Fruit fly (Drosophila melanogaster) S2 (cell line): Measurements from ENCODE around the gene Sidpn.

ENCODE experiments used
- CG8478 ChIP-seq: fragments of >200 bp; optimal IDR thresholded peaks from 2 replicates; lab custom pipeline; 2018
- CTCF ChIP-seq, 2 experiments: fragments of >200 bp; optimal IDR thresholded peaks; 2 replicates each; lab custom pipeline; 2018

The Sidpn gene

dm6 chr2L:19041590-19041989 is 14.1 kb downstream of the Sidpn start, which contains the start of gene Catsup:
TSS of gene Catsup (plus strand) at chr2L:19041862.
- TF ChIP-seq CG8478 (no peak), CTCF (optimal IDR thresholded peaks at IDR 0.05; lab: Kevin White, UChicago) (no peak)

dm6 chr2L:19045111-19045560 is 17.6 kb downstream of the Sidpn start, which contains the start of the genes Ttc19 and Acn:
TSS of gene Ttc19 (minus strand) at chr2L:19045148.
TSS of gene Acn (plus strand) at chr2L:19045355.
- no peak for TF ChIP-seq CG8478
- peak in 1 of 2 experiments; percentile 16 for TF ChIP-seq CTCF (optimal IDR thresholded peaks at IDR 0.05; lab: Kevin White, UChicago)

- TF ChIP-seq CTCF (optimal IDR thresholded peaks at IDR 0.05; lab: Kevin White, UChicago) (no peak), CG8478 (no peak)
Measured at dm6 chr2L:19048912-19049311, 21.4 kb downstream of the Sidpn start, which contains the start of gene CG10470. TSS of gene CG10470 (plus strand) at chr2L:19049076.

dm6 chr2L:19051534-19052100 is 24.1 kb downstream of the Sidpn start, which contains the start of gene Rpn3:
TSS of gene Rpn3 (plus strand) at chr2L:19051790.
- TF ChIP-seq CG8478 (no peak), CTCF (optimal IDR thresholded peaks at IDR 0.05; lab: Kevin White, UChicago) (no peak)

- TF ChIP-seq CTCF (optimal IDR thresholded peaks at IDR 0.05; lab: Kevin White, UChicago) (no peak), CG8478 (no peak)
Measured at dm6 chr2L:19053860-19054515, 26.5 kb downstream of the Sidpn start, which contains the start of gene CG10492. TSS of gene CG10492 (plus strand) at chr2L:19054078.

dm6 chr2L:19054516-19054887 is 27.0 kb downstream of the Sidpn start:
- TF ChIP-seq CTCF (optimal IDR thresholded peaks at IDR 0.05; lab: Kevin White, UChicago) (no peak), CG8478 (no peak)

dm6 chr2L:19057799-19058198 is 30.3 kb downstream of the Sidpn start:
- TF ChIP-seq CG8478 (no peak), CTCF (optimal IDR thresholded peaks at IDR 0.05; lab: Kevin White, UChicago) (no peak)

DNA sequence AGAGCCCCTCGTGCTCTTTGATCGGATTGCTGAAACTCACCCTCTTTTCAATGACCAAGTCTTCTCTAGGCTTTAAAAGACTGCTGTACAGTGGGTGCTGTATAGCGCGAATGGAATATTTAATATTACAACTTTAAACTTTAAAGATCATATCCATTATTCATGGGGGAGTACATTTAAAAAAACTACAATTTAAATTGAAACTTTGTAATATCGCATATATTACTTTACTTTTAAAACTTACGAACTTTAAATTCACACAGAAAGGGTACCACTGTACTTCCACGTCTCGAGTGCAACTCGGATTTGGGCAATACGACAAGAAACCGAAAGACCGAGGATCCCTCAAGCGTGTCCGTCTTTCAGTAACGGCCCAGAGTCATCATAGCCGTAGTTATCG is 31.4 kb downstream of the Sidpn start, which contains the start of gene Phlpp:
Gene Phlpp (plus strand): TSS at position 214 of the 400 bp plus-strand sequence.
- no peak for TF ChIP-seq CG8478
- no peak for TF ChIP-seq CTCF (optimal IDR thresholded peaks at IDR 0.05; lab: Kevin White, UChicago)

- TF ChIP-seq CG8478 (no peak), CTCF (optimal IDR thresholded peaks at IDR 0.05; lab: Kevin White, UChicago) (no peak)
Measured at dm6 chr2L:19063090-19063692, 35.7 kb downstream of the Sidpn start, which contains the start of gene Dus4. TSS of gene Dus4 (plus strand) at chr2L:19063295.

- TF ChIP-seq CTCF (optimal IDR thresholded peaks at IDR 0.05; lab: Kevin White, UChicago) (no peak), CG8478 (no peak)
Measured at dm6 chr2L:19064706-19065105, 37.2 kb downstream of the Sidpn start, which contains the start of gene CG17343. TSS of gene CG17343 (plus strand) at chr2L:19064929.

DNA sequence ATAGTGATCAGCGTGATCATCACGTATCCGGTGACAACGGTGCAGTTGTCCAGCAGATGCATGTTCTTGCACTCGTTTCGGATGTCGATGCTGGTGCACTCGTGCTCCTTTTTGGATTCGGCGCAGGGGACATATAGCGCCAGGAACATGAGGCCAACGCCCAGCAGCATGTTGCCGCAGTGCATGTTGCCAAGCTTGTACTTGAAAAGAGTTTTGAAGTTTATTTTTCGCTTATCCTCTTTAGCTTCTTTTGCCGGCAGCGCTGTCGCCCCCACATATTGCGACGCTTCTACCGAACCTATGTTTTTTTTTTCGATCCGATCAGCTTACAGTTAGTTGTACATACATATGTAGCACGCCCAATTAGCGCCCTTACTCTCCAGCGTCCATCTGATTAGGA is 40.9 kb downstream of the Sidpn start:
- TF ChIP-seq CTCF (optimal IDR thresholded peaks at IDR 0.05; lab: Kevin White, UChicago), result no peak
- no peak for TF ChIP-seq CG8478

dm6 chr2L:19069548-19070145 is 42.1 kb downstream of the Sidpn start, which contains the start of gene CG10702:
TSS of gene CG10702 (minus strand) at chr2L:19069851.
- no peak for TF ChIP-seq CTCF (optimal IDR thresholded peaks at IDR 0.05; lab: Kevin White, UChicago)
- no peak for TF ChIP-seq CG8478

DNA sequence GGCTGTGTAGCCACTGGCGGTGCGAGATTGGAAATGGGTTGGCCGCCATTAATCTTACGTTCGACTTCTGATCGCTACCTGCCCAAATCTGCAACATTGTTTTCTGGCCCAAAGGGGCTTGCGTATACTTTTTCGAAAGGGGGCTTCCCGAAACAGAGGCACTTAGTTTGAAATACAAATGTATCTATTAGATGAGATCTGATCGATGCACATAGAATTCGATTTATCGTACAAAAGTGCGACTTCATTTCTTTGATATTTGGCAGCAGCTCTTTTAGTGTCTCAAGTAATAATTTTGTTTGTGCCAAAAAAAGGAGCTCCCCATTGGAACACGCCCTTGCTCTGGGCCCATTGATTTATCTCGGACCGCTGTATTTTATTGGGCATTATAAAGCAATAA is 44.2 kb downstream of the Sidpn start:
- TF ChIP-seq CG8478 (no peak), CTCF (optimal IDR thresholded peaks at IDR 0.05; lab: Kevin White, UChicago) (no peak)

- TF ChIP-seq CTCF (optimal IDR thresholded peaks at IDR 0.05; lab: Kevin White, UChicago), result no peak
- no peak for TF ChIP-seq CG8478
Measured at dm6 chr2L:19074099-19074828, 46.8 kb downstream of the Sidpn start, which contains the start of gene CG17572. TSS of gene CG17572 (minus strand) at chr2L:19074149.

DNA sequence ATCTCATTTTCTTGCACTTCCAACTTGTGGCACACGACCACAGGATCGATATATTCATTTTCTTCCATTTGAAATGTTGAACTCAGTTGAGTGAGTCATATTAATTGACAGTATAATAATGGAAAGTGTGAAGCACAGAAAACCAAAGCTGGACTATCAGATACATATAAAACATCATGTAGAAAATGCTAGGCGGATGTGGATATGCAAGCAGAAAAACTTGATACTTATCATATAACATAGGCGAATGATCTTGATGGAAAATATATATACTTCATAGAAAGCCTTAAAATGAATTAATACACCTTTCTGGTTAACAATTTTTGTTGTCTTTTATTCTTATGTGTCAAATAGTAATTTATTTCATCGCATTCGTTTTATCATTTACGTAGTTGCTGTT is 51.4 kb downstream of the Sidpn start, which contains the start of gene CG10700:
Gene CG10700 (minus strand): TSS at position 101 of the 400 bp plus-strand sequence.
- TF ChIP-seq CTCF (optimal IDR thresholded peaks at IDR 0.05; lab: Kevin White, UChicago), result no peak
- no peak for TF ChIP-seq CG8478
